Fruit fly (Drosophila melanogaster) whole organism: ENCODE measurements around the gene CG10405.

Experiments
- CG8478 ChIP-seq: fragments of >200 bp; optimal IDR thresholded peaks from 2 replicates; lab custom pipeline; 2018; ENCODE audit warnings: inconsistent platforms
- Dll ChIP-seq: fragments of >200 bp; optimal IDR thresholded peaks from 2 replicates; lab custom pipeline; 2017
- EcR ChIP-seq, 2 experiments: fragments of >200 bp; optimal IDR thresholded peaks; 2 replicates each; lab custom pipeline; 2017; ENCODE audit warnings: missing biosample characterization in 2 of 2, missing genetic modification characterization in 2 of 2, missing genetic modification reagents in 2 of 2
- pan ChIP-seq: fragments of >200 bp; optimal IDR thresholded peaks from 2 replicates; lab custom pipeline; 2017
- psq ChIP-seq: fragments of >200 bp; optimal IDR thresholded peaks from 2 replicates; lab custom pipeline; 2017
- usp ChIP-seq: fragments of >200 bp; optimal IDR thresholded peaks from 2 replicates; lab custom pipeline; 2017; ENCODE audit warnings: missing biosample characterization, missing genetic modification characterization, mixed read lengths

The CG10405 gene

DNA sequence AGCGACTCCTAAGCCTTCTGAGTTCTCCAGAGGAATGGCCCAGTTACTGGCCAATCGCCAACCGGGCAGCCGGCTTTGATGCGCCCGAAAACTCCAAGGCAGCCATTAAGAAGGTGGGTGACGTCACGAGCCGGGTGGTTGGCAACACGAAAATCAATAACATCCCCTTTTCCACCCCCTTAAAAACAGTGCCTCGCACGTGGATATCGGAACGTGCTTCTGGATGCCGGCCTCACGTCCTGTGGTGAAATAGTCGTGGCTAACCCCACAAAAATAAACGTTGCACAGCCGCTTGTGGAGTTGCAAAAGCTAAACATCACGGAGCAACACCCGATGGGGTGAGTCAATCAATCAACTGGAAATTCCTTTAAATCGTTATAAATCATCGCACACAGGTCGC lies 2.3 kb downstream of the CG10405 start:
- TF ChIP-seq usp (GFP tag; lab: Kevin White, UChicago) (no peak), EcR (GFP tag; optimal IDR thresholded peaks at IDR 0.05; lab: Kevin White, UChicago) (no peak), CG8478 (lab: Kevin White, UChicago) (no peak), psq (lab: Kevin White, UChicago) (no peak), pan (no peak), Dll (lab: Kevin White, UChicago) (no peak)

DNA sequence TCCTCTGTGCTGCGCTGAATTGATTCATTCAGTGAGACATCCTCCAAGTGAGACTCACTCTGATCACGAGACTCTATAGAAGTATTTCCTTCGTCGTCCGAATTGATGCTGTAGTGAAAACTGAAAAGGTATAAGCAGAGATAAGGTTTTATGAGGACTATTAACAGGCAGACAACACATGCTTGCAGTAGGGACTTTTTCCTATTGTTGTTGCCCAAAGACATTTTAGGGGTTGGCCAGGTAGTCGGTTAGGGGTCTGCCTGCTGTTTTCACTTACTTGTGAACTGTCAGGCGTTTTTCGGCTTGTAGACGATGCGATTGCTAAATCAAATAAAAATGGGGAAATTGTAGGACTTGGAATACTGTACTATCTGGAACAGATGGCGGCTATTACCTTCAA lies 14.3 kb downstream of the CG10405 start:
- no peak for TF ChIP-seq EcR (GFP tag; optimal IDR thresholded peaks at IDR 0.05; lab: Kevin White, UChicago)
- no peak for TF ChIP-seq Dll (lab: Kevin White, UChicago)
- TF ChIP-seq usp (GFP tag; lab: Kevin White, UChicago): no peak
- no peak for TF ChIP-seq pan
- TF ChIP-seq psq (lab: Kevin White, UChicago): no peak
- TF ChIP-seq CG8478 (lab: Kevin White, UChicago): no peak

DNA sequence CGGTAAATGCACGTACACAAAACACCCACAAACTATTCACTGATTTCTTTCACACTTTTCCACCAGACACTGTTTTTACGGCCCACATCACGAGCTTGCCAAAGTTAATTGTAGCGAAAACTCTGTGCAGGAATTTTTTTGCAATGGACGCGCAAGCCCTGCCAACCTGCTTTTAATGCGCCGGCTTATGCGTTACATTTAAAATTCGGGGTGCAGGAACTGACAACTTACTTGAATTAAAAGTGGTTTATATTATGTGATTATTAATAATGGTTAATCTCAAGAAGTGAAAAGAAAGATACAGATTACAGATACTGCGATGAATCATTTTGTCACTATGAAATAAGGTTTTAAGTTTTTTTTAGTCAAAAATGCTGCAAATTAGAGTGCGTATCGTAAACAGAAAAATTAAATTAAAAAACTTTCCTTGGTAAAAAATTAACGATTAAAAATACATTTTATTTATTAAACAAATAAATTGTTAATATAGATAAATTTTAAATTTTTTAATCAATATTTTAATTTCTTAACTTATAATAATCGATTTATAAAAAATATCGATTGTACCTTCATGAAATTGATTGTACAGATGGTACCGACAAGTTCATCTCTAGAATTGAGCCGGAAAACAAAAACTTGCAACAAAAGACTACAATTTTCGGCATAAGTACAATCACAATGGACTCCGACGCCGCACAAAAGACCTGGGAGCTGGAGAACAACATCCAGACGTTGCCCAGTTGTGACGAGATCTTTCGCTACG lies 15.4 kb downstream of the CG10405 start, which contains the start of the genes CG42232 and CSN5:
TSS of gene CG42232 (minus strand) at position 163 of the 763 bp plus-strand sequence.
TSS of gene CSN5 (plus strand) at position 599 of the 763 bp plus-strand sequence.
- TF ChIP-seq psq (lab: Kevin White, UChicago): no peak
- no peak for TF ChIP-seq Dll (lab: Kevin White, UChicago)
- TF ChIP-seq pan: no peak
- TF ChIP-seq usp (GFP tag; lab: Kevin White, UChicago): no peak
- no peak for TF ChIP-seq EcR (GFP tag; optimal IDR thresholded peaks at IDR 0.05; lab: Kevin White, UChicago)
- TF ChIP-seq CG8478 (lab: Kevin White, UChicago): no peak

DNA sequence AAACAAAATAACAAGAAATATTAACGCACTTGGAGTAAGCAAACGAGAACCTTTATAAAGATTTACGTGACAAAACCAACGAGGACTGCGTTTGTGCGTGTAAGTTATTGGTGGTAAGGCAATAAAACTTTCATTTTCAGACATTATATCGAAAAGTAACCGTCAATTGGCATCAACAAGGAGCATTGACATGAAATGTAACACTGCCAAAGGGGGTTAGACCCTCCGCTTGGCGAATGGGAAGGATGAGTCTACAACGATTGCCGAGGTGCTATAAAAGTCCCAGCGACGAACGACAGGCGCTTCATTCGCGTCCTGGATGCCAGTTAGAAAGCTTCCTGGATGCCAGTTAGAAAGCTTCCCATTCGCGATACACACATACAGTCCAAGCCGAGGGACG lies 18.0 kb downstream of the CG10405 start, which contains the start of gene Gyc89Da:
TSS of gene Gyc89Da (plus strand) at position 301 of the 400 bp plus-strand sequence.
- TF ChIP-seq EcR (GFP tag; optimal IDR thresholded peaks at IDR 0.05; lab: Kevin White, UChicago): no peak
- no peak for TF ChIP-seq usp (GFP tag; lab: Kevin White, UChicago)
- TF ChIP-seq Dll (lab: Kevin White, UChicago): no peak
- TF ChIP-seq psq (lab: Kevin White, UChicago): no peak
- no peak for TF ChIP-seq pan
- no peak for TF ChIP-seq CG8478 (lab: Kevin White, UChicago)

DNA sequence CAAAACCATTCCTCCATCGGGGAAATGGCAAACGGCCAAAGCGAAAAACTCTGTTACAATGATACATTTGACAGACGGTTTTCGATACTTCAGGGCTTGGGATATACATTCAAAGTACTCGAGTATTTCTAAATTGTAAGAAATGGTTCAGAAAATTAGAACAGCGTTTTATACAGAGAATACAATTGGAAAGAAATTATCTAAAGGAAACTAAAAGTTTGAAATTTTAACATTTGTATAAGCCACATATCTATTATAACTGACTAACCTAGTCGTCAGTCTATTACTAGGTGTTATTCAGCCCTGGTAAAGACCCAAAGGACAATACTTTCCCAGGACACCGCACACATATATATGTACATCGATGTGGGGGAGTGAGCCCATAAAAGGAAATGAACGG lies 22.2 kb downstream of the CG10405 start:
- TF ChIP-seq EcR (GFP tag; optimal IDR thresholded peaks at IDR 0.05; lab: Kevin White, UChicago) (no peak), pan (no peak), CG8478 (lab: Kevin White, UChicago) (no peak), psq (lab: Kevin White, UChicago) (no peak), Dll (lab: Kevin White, UChicago) (no peak), usp (GFP tag; lab: Kevin White, UChicago) (no peak)

DNA sequence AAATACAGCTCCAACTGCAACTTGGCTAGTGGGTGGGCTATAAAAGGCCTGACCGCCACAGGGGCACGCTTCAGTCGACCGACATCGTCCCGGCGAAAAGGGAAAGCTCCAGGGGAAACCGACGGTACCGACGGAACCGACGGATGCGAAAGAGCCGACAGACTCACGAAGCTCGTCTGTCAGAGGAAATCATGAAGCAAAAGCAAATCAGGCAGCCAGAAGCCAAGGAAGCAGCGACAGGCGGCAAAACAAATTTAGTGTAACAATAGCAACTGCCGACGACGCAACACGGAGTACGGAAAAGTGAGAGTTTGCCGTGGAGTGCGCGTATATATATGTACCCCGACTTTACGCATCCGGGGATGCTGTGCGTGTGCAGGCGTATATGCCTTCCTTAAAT lies 22.7 kb downstream of the CG10405 start, which contains the start of gene Gyc89Db:
TSS of gene Gyc89Db (plus strand) at position 78 of the 400 bp plus-strand sequence.
- TF ChIP-seq pan (no peak), psq (lab: Kevin White, UChicago) (no peak), EcR (GFP tag; optimal IDR thresholded peaks at IDR 0.05; lab: Kevin White, UChicago) (no peak)

DNA sequence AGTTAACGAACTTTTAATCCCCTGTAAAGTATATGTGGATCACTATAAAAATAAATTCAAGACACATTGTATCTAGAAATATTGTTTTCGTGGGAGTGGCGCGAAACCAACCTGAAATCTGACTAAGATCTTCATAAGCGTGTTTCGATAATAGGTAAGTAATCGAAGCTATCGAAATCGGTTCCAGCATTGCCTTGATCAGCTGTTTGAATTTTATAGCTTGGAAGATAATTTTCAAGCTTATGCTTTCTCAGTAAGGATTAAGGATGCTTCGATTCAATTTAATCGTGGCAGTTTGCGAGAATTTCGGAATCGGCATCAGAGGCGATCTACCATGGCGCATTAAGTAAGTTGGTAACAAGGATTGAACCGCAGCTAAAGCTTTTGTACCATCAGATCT lies 26.7 kb downstream of the CG10405 start, which contains the start of gene Dhfr:
TSS of gene Dhfr (plus strand) at position 173 of the 400 bp plus-strand sequence.
- TF ChIP-seq CG8478 (lab: Kevin White, UChicago): no peak
- TF ChIP-seq pan: no peak
- no peak for TF ChIP-seq EcR (GFP tag; optimal IDR thresholded peaks at IDR 0.05; lab: Kevin White, UChicago)
- TF ChIP-seq Dll (lab: Kevin White, UChicago): no peak
- no peak for TF ChIP-seq psq (lab: Kevin White, UChicago)
- no peak for TF ChIP-seq usp (GFP tag; lab: Kevin White, UChicago)

DNA sequence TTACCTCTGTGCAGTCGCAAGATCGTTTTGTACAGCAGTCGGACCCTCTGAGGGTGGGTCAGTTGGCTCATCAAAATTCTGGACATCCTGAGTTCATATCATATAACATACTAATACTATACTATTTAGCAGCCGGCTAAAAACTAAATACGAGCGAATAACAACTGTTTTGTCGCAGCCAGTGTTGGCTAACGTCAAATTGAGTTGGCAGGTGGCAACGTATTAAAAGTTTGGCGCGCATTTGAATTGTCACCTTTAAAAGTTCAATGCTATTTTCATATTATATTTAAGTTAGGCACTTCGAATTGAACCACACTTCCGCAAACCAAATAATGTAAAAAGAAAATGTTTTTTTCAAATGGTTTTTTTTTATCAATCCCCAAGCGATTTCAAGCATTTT lies 28.0 kb downstream of the CG10405 start, which contains the start of gene Sdhaf3:
TSS of gene Sdhaf3 (minus strand) at position 177 of the 400 bp plus-strand sequence.
- TF ChIP-seq psq (lab: Kevin White, UChicago) (no peak), Dll (lab: Kevin White, UChicago) (no peak), pan (no peak), usp (GFP tag; lab: Kevin White, UChicago) (no peak), CG8478 (lab: Kevin White, UChicago) (no peak), EcR (GFP tag; optimal IDR thresholded peaks at IDR 0.05; lab: Kevin White, UChicago) (no peak)

DNA sequence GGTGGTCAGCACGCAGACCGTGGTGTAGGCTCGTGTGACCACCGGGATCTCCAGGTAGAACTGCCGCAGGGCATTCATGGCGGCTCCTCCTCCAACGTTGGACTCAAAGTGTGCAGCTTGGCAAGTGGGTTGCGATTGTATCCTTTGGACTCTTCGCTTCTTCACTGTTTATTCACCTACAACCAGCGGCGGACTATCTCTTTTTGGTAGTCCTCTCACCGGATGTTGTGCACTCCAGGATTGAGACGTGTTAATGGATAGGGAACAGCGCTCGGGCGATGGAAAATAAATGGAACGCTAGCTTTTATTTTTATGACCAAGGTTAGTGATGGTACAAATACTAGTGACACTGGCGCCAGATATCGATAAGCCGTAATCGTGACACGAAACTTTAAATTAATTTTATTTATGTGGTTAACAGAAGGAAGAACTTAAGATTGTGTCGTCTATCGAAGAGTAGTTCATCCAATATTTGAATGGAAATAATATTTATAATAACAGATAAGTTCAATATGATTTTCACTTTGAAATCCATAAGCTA lies 29.7 kb downstream of the CG10405 start, which contains the start of gene Der-2:
TSS of gene Der-2 (minus strand) at position 347 of the 541 bp plus-strand sequence.
- no peak for TF ChIP-seq EcR (GFP tag; optimal IDR thresholded peaks at IDR 0.05; lab: Kevin White, UChicago)
- no peak for TF ChIP-seq usp (GFP tag; lab: Kevin White, UChicago)
- no peak for TF ChIP-seq psq (lab: Kevin White, UChicago)
- TF ChIP-seq pan: no peak
- no peak for TF ChIP-seq Dll (lab: Kevin White, UChicago)
- no peak for TF ChIP-seq CG8478 (lab: Kevin White, UChicago)

DNA sequence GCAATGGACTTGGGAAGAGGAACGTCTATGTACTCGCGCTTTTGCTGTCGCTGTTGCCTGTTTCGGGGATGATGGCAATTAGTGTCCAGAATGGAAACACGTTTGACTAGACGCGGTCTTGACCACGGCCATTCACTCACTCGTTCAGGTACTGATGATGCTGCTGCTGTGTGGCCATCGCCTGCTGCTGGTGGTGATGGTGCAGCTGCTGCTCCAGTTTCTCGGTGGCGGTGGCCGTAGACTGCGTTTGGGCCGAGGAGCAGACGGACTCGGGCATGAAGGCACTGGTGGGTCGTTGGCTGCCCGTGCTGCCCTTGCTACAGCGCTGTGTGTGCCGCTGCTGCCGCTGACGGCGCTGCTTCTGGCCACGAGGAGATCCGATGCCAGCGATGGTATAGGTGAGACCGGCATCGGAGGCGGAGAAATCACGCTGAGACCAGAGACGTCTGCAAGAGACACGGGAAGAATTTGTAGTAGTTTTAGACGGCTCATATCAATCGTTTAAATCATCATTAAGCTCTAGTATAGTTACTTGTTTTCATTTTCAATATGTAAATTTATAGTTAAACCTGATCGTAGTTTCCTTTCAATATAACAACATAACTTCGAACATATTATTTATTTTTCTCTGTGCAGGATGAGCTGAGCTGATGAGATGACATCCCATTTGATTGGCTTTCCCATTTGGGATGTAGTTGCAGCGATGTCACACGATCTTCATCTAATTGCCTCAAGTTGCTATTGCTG lies 31.4 kb downstream of the CG10405 start:
- TF ChIP-seq usp (GFP tag; lab: Kevin White, UChicago) (no peak), pan (no peak), psq (lab: Kevin White, UChicago) (no peak), Dll (lab: Kevin White, UChicago) (no peak), EcR (GFP tag; optimal IDR thresholded peaks at IDR 0.05; lab: Kevin White, UChicago) (no peak), CG8478 (lab: Kevin White, UChicago) (no peak)

DNA sequence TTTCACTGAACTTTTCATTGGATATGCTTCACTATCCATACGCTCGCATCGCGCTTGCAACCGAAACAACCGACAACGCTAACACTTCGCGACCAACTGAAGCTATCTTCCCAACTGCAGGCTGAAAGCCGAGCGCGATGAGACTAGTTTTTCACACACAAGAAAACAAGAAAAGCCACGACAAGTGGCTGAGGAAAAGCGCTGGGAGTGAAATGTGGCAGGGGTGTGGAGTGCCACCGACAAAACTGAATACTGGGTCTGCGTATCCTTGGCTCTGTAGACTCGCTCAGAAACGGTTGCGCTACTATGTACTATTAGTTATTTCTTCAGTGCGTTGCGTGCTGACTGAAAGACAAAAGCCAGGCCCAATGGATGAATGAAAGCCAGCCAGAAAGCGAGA lies 41.0 kb downstream of the CG10405 start, which contains the start of gene Cad89D:
TSS of gene Cad89D (minus strand) at position 101 of the 400 bp plus-strand sequence.
- TF ChIP-seq CG8478 (lab: Kevin White, UChicago) (no peak), usp (GFP tag; lab: Kevin White, UChicago) (no peak), EcR (GFP tag; optimal IDR thresholded peaks at IDR 0.05; lab: Kevin White, UChicago) (no peak), psq (lab: Kevin White, UChicago) (no peak), pan (no peak), Dll (lab: Kevin White, UChicago) (no peak)
